Worm (Caenorhabditis elegans) whole organism, L4 larva: ENCODE data around the gene M106.3.

Source experiments
- egl-27 ChIP-seq: sonication (generic microtip); optimal IDR thresholded peaks from 3 replicates; lab custom pipeline; 2017; ENCODE audit warnings: missing biosample characterization, missing genetic modification reagents, missing genetic modification characterization
- nhr-48 ChIP-seq: sonication (generic microtip); optimal IDR thresholded peaks from 2 replicates; lab custom pipeline; 2016; ENCODE audit warnings: mild to moderate bottlenecking, missing genetic modification characterization, missing compliant biosample characterization
- spr-1 ChIP-seq: sonication (generic microtip); optimal IDR thresholded peaks from 2 replicates; lab custom pipeline; 2016; ENCODE audit warnings: mild to moderate bottlenecking, missing genetic modification characterization, missing compliant biosample characterization
- unc-62 ChIP-seq, 3 experiments: fragments of 150-350 bp in 1 of 3; sonication (generic microtip); optimal IDR thresholded peaks in 2 of 3; peaks in 1 of 3; 1 replicate in 1 of 3; 2 replicates in 2 of 3; lab custom pipeline; 2014 to 2017; ENCODE audit warnings: missing biosample characterization in 3 of 3, missing genetic modification characterization in 3 of 3, missing genetic modification reagents in 3 of 3, missing genotype in 1 of 3

DNA sequence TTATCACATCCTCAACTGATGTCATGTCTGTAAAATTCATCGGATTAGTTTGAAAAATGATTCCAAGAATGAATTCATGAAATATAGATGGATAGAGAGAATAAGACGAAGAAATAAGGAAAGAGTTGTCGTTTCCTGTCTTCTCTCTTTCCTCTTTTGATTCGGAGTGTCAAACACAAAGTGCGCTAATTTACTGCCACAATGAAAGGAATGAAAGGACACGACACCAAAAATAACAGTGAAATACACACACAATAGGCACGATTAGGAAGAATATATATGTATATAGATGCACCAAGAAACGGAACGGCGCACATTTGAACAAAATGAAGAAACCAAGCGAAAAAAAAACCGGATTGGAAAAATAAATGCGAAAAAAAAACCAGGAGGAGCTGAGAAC lies 31.6 kb downstream of the M106.3 start, which contains the start of gene VM106R.1:
- TF ChIP-seq nhr-48 (tag; lab: Kevin White, UChicago) (no peak), egl-27 (tag; lab: Kevin White, UChicago) (no peak), spr-1 (tag; lab: Kevin White, UChicago) (no peak), unc-62 (GFP tag; optimal IDR thresholded peaks at IDR 0.05 in 1 of 2; lab: Kevin White, UChicago) (no peak), unc-62 (tag; optimal IDR thresholded peaks at IDR 0.05; lab: Kevin White, UChicago) (no peak)
